Worm (Caenorhabditis elegans) whole organism, L3 larva: ENCODE data around the gene rsf-1.

ENCODE experiments used
- ceh-28 ChIP-seq: fragments of 150-350 bp; optimal IDR thresholded peaks from 2 replicates; lab custom pipeline; 2014; ENCODE audit warnings: missing biosample characterization, missing genetic modification reagents, missing genetic modification characterization
- tbx-2 ChIP-seq: sonication (generic microtip); optimal IDR thresholded peaks from 2 replicates; lab custom pipeline; 2016; ENCODE audit warnings: mild to moderate bottlenecking, missing genetic modification characterization, missing compliant biosample characterization

DNA sequence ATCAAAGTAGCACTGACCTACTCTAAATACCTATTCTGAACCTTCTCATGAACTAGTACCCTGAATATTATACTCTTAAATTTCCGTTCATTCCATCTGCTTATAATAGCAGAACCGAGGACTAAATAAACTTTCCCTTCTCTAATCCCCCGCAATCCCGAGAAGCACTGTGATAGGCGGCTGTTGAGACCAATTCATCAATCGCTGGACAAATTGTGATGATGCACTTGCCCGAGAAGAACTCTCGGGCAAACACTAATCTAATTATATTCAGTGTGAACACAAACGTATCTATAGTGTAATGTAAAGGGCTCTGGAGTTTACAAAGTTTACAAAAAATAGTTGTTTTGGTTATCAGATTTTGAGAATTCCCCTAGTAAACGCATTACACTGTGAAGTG is 31.3 kb upstream of the rsf-1 start:
- TF ChIP-seq ceh-28 (tag; lab: Kevin White, UChicago) (no peak), tbx-2 (tag; lab: Kevin White, UChicago) (no peak)
